Fruit fly (Drosophila melanogaster) whole organism, embryonic: ENCODE data around the gene CG13315.

Source experiments
- Atf6 ChIP-seq: fragments of 200-800 bp; sonication (Bioruptor generic); IDR thresholded peaks from 2 replicates; pipeline ENCODE4 v1.3.6; 2022; ENCODE audit warnings: missing biosample characterization, missing genetic modification characterization
- CG10147 ChIP-seq: fragments of 200-800 bp; sonication (Bioruptor generic); optimal IDR thresholded peaks from 2 replicates; lab custom pipeline; 2019; ENCODE audit warnings: missing biosample characterization, mild to moderate bottlenecking, missing genetic modification characterization, moderate library complexity
- CG1024 ChIP-seq: fragments of 200-800 bp; sonication (Bioruptor generic); IDR thresholded peaks from 2 replicates; pipeline ENCODE4 v1.3.6; 2022; ENCODE audit warnings: missing biosample characterization, missing genetic modification characterization
- CG11560 ChIP-seq: fragments of 200-800 bp; sonication (Bioruptor generic); IDR thresholded peaks from 3 replicates; pipeline ENCODE4 v1.3.6; 2022; ENCODE audit warnings: missing biosample characterization, missing genetic modification characterization
- CG11696 ChIP-seq: fragments of 200-800 bp; sonication (Bioruptor generic); IDR thresholded peaks from 2 replicates; pipeline ENCODE4 v1.3.6; 2022; ENCODE audit warnings: missing biosample characterization, missing genetic modification characterization
- CG12391 ChIP-seq: fragments of 200-800 bp; sonication (Bioruptor generic); optimal IDR thresholded peaks from 3 replicates; lab custom pipeline; 2018; ENCODE audit warnings: missing biosample characterization, mild to moderate bottlenecking, missing genetic modification characterization, moderate library complexity
- CG14014 ChIP-seq: fragments of 200-800 bp; sonication (Bioruptor generic); IDR thresholded peaks from 2 replicates; pipeline ENCODE4 v1.3.6; 2022; ENCODE audit warnings: missing biosample characterization, missing genetic modification characterization
- CG14667 ChIP-seq: fragments of 200-800 bp; sonication (Bioruptor generic); IDR thresholded peaks from 2 replicates; pipeline ENCODE4 v1.3.6; 2022; ENCODE audit warnings: missing biosample characterization, missing genetic modification characterization
- CG15514 ChIP-seq: fragments of 200-800 bp; sonication (Bioruptor generic); optimal IDR thresholded peaks from 3 replicates; lab custom pipeline; 2017; ENCODE audit warnings: missing biosample characterization, missing genetic modification characterization, mild to moderate bottlenecking, moderate library complexity, missing genetic modification reagents
- CG2120 ChIP-seq: fragments of 200-800 bp; sonication (Bioruptor generic); optimal IDR thresholded peaks from 3 replicates; lab custom pipeline; 2016; ENCODE audit warnings: missing biosample characterization, missing genetic modification characterization
- CG2889 ChIP-seq: fragments of 200-800 bp; sonication (Bioruptor generic); IDR thresholded peaks from 3 replicates; pipeline ENCODE4 v1.3.6; 2022; ENCODE audit warnings: missing biosample characterization, missing genetic modification characterization
- CG31388 ChIP-seq: fragments of 200-800 bp; sonication (Bioruptor generic); optimal IDR thresholded peaks from 2 replicates; lab custom pipeline; 2016; ENCODE audit warnings: missing biosample characterization, missing genetic modification characterization
- CG3163 ChIP-seq: fragments of 200-800 bp; sonication (Bioruptor generic); optimal IDR thresholded peaks from 3 replicates; lab custom pipeline; 2016; ENCODE audit warnings: missing biosample characterization, missing genetic modification characterization
- CG33213 ChIP-seq: fragments of 200-800 bp; sonication (Bioruptor generic); optimal IDR thresholded peaks from 3 replicates; lab custom pipeline; 2016; ENCODE audit warnings: missing biosample characterization, missing genetic modification characterization
- CG4820 ChIP-seq: fragments of 200-800 bp; sonication (Bioruptor generic); optimal IDR thresholded peaks from 3 replicates; lab custom pipeline; 2016; ENCODE audit warnings: missing biosample characterization, missing genetic modification characterization
- CG6791 ChIP-seq: fragments of 200-800 bp; sonication (Bioruptor generic); IDR thresholded peaks from 3 replicates; pipeline ENCODE4 v1.3.6; 2022; ENCODE audit warnings: missing biosample characterization, missing genetic modification characterization; ENCODE audit not compliant: partially characterized antibody
- CG7372 ChIP-seq: fragments of 200-800 bp; sonication (Bioruptor generic); IDR thresholded peaks from 2 replicates; pipeline ENCODE4 v1.3.6; 2022; ENCODE audit warnings: missing biosample characterization, missing genetic modification characterization
- CG7786 ChIP-seq: fragments of 200-800 bp; sonication (Bioruptor generic); optimal IDR thresholded peaks from 2 replicates; lab custom pipeline; 2016; ENCODE audit warnings: missing biosample characterization, missing genetic modification characterization
- CG7839 ChIP-seq: fragments of 200-800 bp; sonication (Bioruptor generic); optimal IDR thresholded peaks from 3 replicates; lab custom pipeline; 2018; ENCODE audit warnings: missing biosample characterization, mild to moderate bottlenecking, missing genetic modification characterization, moderate library complexity
- CG7928 ChIP-seq: fragments of 200-800 bp; sonication (Bioruptor generic); optimal IDR thresholded peaks from 2 replicates; lab custom pipeline; 2017; ENCODE audit warnings: missing biosample characterization, mild to moderate bottlenecking, missing genetic modification characterization
- CG8478 ChIP-seq: fragments of >200 bp; optimal IDR thresholded peaks from 2 replicates; lab custom pipeline; 2018
- CG9609 ChIP-seq: fragments of 200-800 bp; sonication (Bioruptor generic); optimal IDR thresholded peaks from 3 replicates; lab custom pipeline; 2016; ENCODE audit warnings: missing biosample characterization, missing genetic modification characterization
- D19B ChIP-seq: fragments of 200-800 bp; sonication (Bioruptor generic); optimal IDR thresholded peaks from 2 replicates; lab custom pipeline; 2017; ENCODE audit warnings: missing biosample characterization, mild to moderate bottlenecking, missing genetic modification characterization
- HLHmδ ChIP-seq: fragments of 200-800 bp; sonication (Bioruptor generic); optimal IDR thresholded peaks from 2 replicates; lab custom pipeline; 2018; ENCODE audit warnings: missing biosample characterization, mild to moderate bottlenecking, missing genetic modification characterization, moderate library complexity
- Hmr ChIP-seq: fragments of 200-800 bp; sonication (Bioruptor generic); optimal IDR thresholded peaks from 3 replicates; lab custom pipeline; 2017; ENCODE audit warnings: mild to moderate bottlenecking, missing biosample characterization, missing genetic modification reagents, missing genetic modification characterization
- Hr51 ChIP-seq, 2 experiments: fragments of 200-800 bp; sonication (Bioruptor generic); optimal IDR thresholded peaks; 2 replicates in 1 of 2; 3 replicates in 1 of 2; lab custom pipeline; 2016 to 2018; ENCODE audit warnings: missing biosample characterization in 2 of 2, missing genetic modification characterization in 2 of 2, mild to moderate bottlenecking in 1 of 2, moderate library complexity in 1 of 2
- Hsf ChIP-seq: fragments of 200-800 bp; sonication (Bioruptor generic); optimal IDR thresholded peaks from 3 replicates; lab custom pipeline; 2016; ENCODE audit warnings: missing biosample characterization, missing genetic modification characterization
- MESR4 ChIP-seq: fragments of 200-800 bp; sonication (Bioruptor generic); optimal IDR thresholded peaks from 2 replicates; lab custom pipeline; 2018; ENCODE audit warnings: missing biosample characterization, mild to moderate bottlenecking, missing genetic modification characterization, moderate library complexity
- MTF-1 ChIP-seq: fragments of 200-800 bp; sonication (Bioruptor generic); optimal IDR thresholded peaks from 2 replicates; lab custom pipeline; 2018; ENCODE audit warnings: missing biosample characterization, mild to moderate bottlenecking, missing genetic modification characterization, borderline replicate concordance
- Pdp1 ChIP-seq, 2 experiments: fragments of 200-800 bp; sonication (Bioruptor generic); optimal IDR thresholded peaks; 3 replicates each; lab custom pipeline; 2016; ENCODE audit warnings: missing biosample characterization in 2 of 2, missing genetic modification characterization in 2 of 2, mild to moderate bottlenecking in 1 of 2, moderate library complexity in 1 of 2
- bab2 ChIP-seq: fragments of 200-800 bp; sonication (Bioruptor generic); optimal IDR thresholded peaks from 2 replicates; lab custom pipeline; 2016; ENCODE audit warnings: missing biosample characterization, missing genetic modification characterization
- chn ChIP-seq: fragments of 200-800 bp; sonication (Bioruptor generic); optimal IDR thresholded peaks from 2 replicates; lab custom pipeline; 2016; ENCODE audit warnings: missing biosample characterization, missing genetic modification characterization
- da ChIP-seq: fragments of 200-800 bp; sonication (Bioruptor generic); optimal IDR thresholded peaks from 2 replicates; lab custom pipeline; 2016; ENCODE audit warnings: missing biosample characterization, missing genetic modification characterization
- esg ChIP-seq: fragments of 200-800 bp; sonication (Bioruptor generic); conservative IDR thresholded peaks from 2 replicates; pipeline ENCODE4 v1.3.6; 2022; ENCODE audit warnings: missing biosample characterization, missing genetic modification characterization
- ewg ChIP-seq: fragments of 200-800 bp; sonication (Bioruptor generic); optimal IDR thresholded peaks from 3 replicates; lab custom pipeline; 2017; ENCODE audit warnings: mild to moderate bottlenecking, missing biosample characterization, missing genetic modification reagents, missing genetic modification characterization
- fru ChIP-seq: fragments of >200 bp; optimal IDR thresholded peaks from 2 replicates; lab custom pipeline; 2017
- gcm ChIP-seq: fragments of 200-800 bp; sonication (Bioruptor generic); optimal IDR thresholded peaks from 2 replicates; lab custom pipeline; 2019; ENCODE audit warnings: missing biosample characterization, mild to moderate bottlenecking, missing genetic modification characterization, moderate library complexity
- gem ChIP-seq: fragments of 200-800 bp; sonication (Bioruptor generic); optimal IDR thresholded peaks from 2 replicates; lab custom pipeline; 2019; ENCODE audit warnings: missing biosample characterization, mild to moderate bottlenecking, missing genetic modification characterization, moderate library complexity
- grn ChIP-seq: fragments of 200-800 bp; sonication (Bioruptor generic); optimal IDR thresholded peaks from 3 replicates; lab custom pipeline; 2017; ENCODE audit warnings: missing biosample characterization, missing genetic modification characterization
- ham ChIP-seq: fragments of 200-800 bp; sonication (Bioruptor generic); IDR thresholded peaks from 2 replicates; pipeline ENCODE4 v1.3.6; 2022; ENCODE audit warnings: missing biosample characterization, missing genetic modification characterization
- hbn ChIP-seq: fragments of 200-800 bp; sonication (Bioruptor generic); IDR thresholded peaks from 2 replicates; pipeline ENCODE4 v1.3.6; 2022; ENCODE audit warnings: missing biosample characterization, missing genetic modification characterization; ENCODE audit not compliant: partially characterized antibody
- ken ChIP-seq: fragments of 200-800 bp; sonication (Bioruptor generic); IDR thresholded peaks from 3 replicates; pipeline ENCODE4 v1.3.6; 2022; ENCODE audit warnings: missing biosample characterization, missing genetic modification characterization
- luna ChIP-seq: fragments of 200-800 bp; sonication (Bioruptor generic); optimal IDR thresholded peaks from 2 replicates; lab custom pipeline; 2016; ENCODE audit warnings: missing biosample characterization, missing genetic modification characterization
- mam ChIP-seq: fragments of 200-800 bp; sonication (Bioruptor generic); optimal IDR thresholded peaks from 3 replicates; lab custom pipeline; 2016; ENCODE audit warnings: missing biosample characterization, missing genetic modification characterization
- pum ChIP-seq: fragments of 200-800 bp; sonication (Bioruptor generic); optimal IDR thresholded peaks from 2 replicates; lab custom pipeline; 2016; ENCODE audit warnings: missing biosample characterization, missing genetic modification characterization
- sima ChIP-seq: fragments of 200-800 bp; sonication (Bioruptor generic); optimal IDR thresholded peaks from 2 replicates; lab custom pipeline; 2016; ENCODE audit warnings: missing biosample characterization, missing genetic modification characterization
- sr ChIP-seq: fragments of 200-800 bp; sonication (Bioruptor generic); IDR thresholded peaks from 3 replicates; pipeline ENCODE4 v1.3.6; 2022; ENCODE audit warnings: missing biosample characterization, missing genetic modification characterization
- tio ChIP-seq: fragments of 200-800 bp; sonication (Bioruptor generic); optimal IDR thresholded peaks from 2 replicates; lab custom pipeline; 2017; ENCODE audit warnings: missing biosample characterization, missing genetic modification characterization, inconsistent platforms
- tll ChIP-seq, 2 experiments: fragments of 200-800 bp in 1 of 2; fragments of >200 bp in 1 of 2; sonication (Bioruptor generic) in 1 of 2; optimal IDR thresholded peaks; 2 replicates each; lab custom pipeline; 2017 to 2019; ENCODE audit warnings: missing biosample characterization in 2 of 2, missing genetic modification characterization in 2 of 2, mild to moderate bottlenecking in 1 of 2, moderate library complexity in 1 of 2
- tna ChIP-seq: fragments of 200-800 bp; sonication (Bioruptor generic); IDR thresholded peaks from 2 replicates; pipeline ENCODE4 v1.3.6; 2022; ENCODE audit warnings: missing biosample characterization, missing genetic modification characterization; ENCODE audit not compliant: partially characterized antibody

CG13315 gene

dm6 chr3L:9057429-9058088 is 39.1 kb upstream of the CG13315 start (continued):
- TF ChIP-seq CG7928 (GFP tag; lab: Kevin White, UChicago) (peak; percentile 58), CG12391 (peak; percentile 95), CG14667 (GFP tag; lab: Robert Waterston, UW) (peak; percentile 87), esg (GFP tag; lab: Robert Waterston, UW) (peak; percentile 85), CG2120 (GFP tag; lab: Kevin White, UChicago) (peak; percentile 91), CG4820 (GFP tag; lab: Kevin White, UChicago) (peak; percentile 80), CG8478 (lab: Kevin White, UChicago) (no peak), luna (GFP tag; lab: Kevin White, UChicago) (no peak), gem (tag; lab: Kevin White, UChicago) (peak; percentile 95), tio (GFP tag; lab: Kevin White, UChicago) (peak; percentile 86), tna (GFP tag; lab: Robert Waterston, UW) (no peak), da (GFP tag; lab: Kevin White, UChicago) (no peak), CG10147 (GFP tag; lab: Kevin White, UChicago) (peak; percentile 94), CG3163 (GFP tag; lab: Kevin White, UChicago) (peak; percentile 10), bab2 (GFP tag; lab: Kevin White, UChicago) (peak; percentile 46), ewg (GFP tag; lab: Kevin White, UChicago) (peak; percentile 81), gcm (peak; percentile 88), CG6791 (GFP tag; lab: Robert Waterston, UW) (no peak), CG7372 (GFP tag; lab: Robert Waterston, UW) (peak; percentile 85), Pdp1 (GFP tag; optimal IDR thresholded peaks at IDR 0.05; lab: Kevin White, UChicago) (peak; percentile 53 to 72), chn (GFP tag; lab: Kevin White, UChicago) (peak; percentile 69), hbn (GFP tag; lab: Robert Waterston, UW) (no peak), CG31388 (GFP tag; lab: Kevin White, UChicago) (peak; percentile 54), CG33213 (peak; percentile 14), ham (GFP tag; lab: Robert Waterston, UW) (no peak), CG15514 (GFP tag; lab: Kevin White, UChicago) (peak; percentile 81), CG14014 (peak; percentile 88), sr (GFP tag; lab: Robert Waterston, UW) (no peak), CG11560 (peak; percentile 75; the same call in 2 of the 3 replicates), mam (GFP tag; lab: Kevin White, UChicago) (peak; percentile 61), CG9609 (GFP tag; lab: Kevin White, UChicago) (peak; percentile 39), sima (GFP tag; lab: Kevin White, UChicago) (no peak), CG2889 (peak; percentile 78), tll (GFP tag; optimal IDR thresholded peaks at IDR 0.05; lab: Kevin White, UChicago) (no peak), CG1024 (peak; percentile 75), MESR4 (peak; percentile 25), ken (peak; percentile 85; the same call in 2 of the 3 replicates), Hmr (GFP tag; lab: Kevin White, UChicago) (peak; percentile 96), MTF-1 (GFP tag; lab: Kevin White, UChicago) (peak; percentile 63), Atf6 (peak; percentile 93), Hsf (peak; percentile 77), CG11696 (GFP tag; lab: Robert Waterston, UW) (peak; percentile 55; the same call in 1 of the 2 replicates), CG7786 (GFP tag; lab: Kevin White, UChicago) (peak; percentile 3), Hr51 (GFP tag; optimal IDR thresholded peaks at IDR 0.05; lab: Kevin White, UChicago) (peak; percentile 57 to 91), grn (GFP tag; lab: Kevin White, UChicago) (peak; percentile 7), pum (GFP tag; lab: Kevin White, UChicago) (peak; percentile 38), HLHmδ (no peak), D19B (peak; percentile 66), CG7839 (tag; lab: Kevin White, UChicago) (peak; percentile 95), fru (lab: Kevin White, UChicago) (no peak)
